Worm (Caenorhabditis elegans) whole organism, L3 larva: ENCODE results near the gene efr-3.

Experiments
- R02D3.7 ChIP-seq: fragments of 150-350 bp; optimal IDR thresholded peaks from 2 replicates; lab custom pipeline; 2014; ENCODE audit warnings: missing biosample characterization, missing genetic modification characterization
- aly-2 ChIP-seq: fragments of 150-350 bp; optimal IDR thresholded peaks from 2 replicates; lab custom pipeline; 2014; ENCODE audit warnings: missing biosample characterization, missing genetic modification characterization
- ceh-16 ChIP-seq: sonication (generic microtip); optimal IDR thresholded peaks from 2 replicates; lab custom pipeline; 2017; ENCODE audit warnings: missing biosample characterization, missing genetic modification characterization
- ceh-28 ChIP-seq: fragments of 150-350 bp; optimal IDR thresholded peaks from 2 replicates; lab custom pipeline; 2014; ENCODE audit warnings: missing biosample characterization, missing genetic modification reagents, missing genetic modification characterization
- ceh-82 ChIP-seq: fragments of 150-350 bp; optimal IDR thresholded peaks from 2 replicates; lab custom pipeline; 2014; ENCODE audit warnings: missing biosample characterization, missing genetic modification characterization
- ceh-9 ChIP-seq: sonication (generic microtip); optimal IDR thresholded peaks from 2 replicates; lab custom pipeline; 2018; ENCODE audit warnings: missing biosample characterization, missing genetic modification characterization
- daf-12 ChIP-seq: fragments of 150-350 bp; optimal IDR thresholded peaks from 2 replicates; lab custom pipeline; 2014; ENCODE audit warnings: missing biosample characterization, missing genetic modification reagents, missing genetic modification characterization
- egl-27 ChIP-seq: sonication (generic microtip); optimal IDR thresholded peaks from 4 replicates; lab custom pipeline; 2017; ENCODE audit warnings: missing biosample characterization, missing genetic modification reagents, missing genetic modification characterization
- elt-1 ChIP-seq: fragments of 150-350 bp; optimal IDR thresholded peaks from 2 replicates; lab custom pipeline; 2014; ENCODE audit warnings: missing biosample characterization, missing genetic modification characterization
- elt-2 ChIP-seq: sonication (generic microtip); optimal IDR thresholded peaks from 2 replicates; lab custom pipeline; 2016; ENCODE audit warnings: missing genetic modification reagents, mild to moderate bottlenecking, missing genetic modification characterization, missing compliant biosample characterization
- eor-1 ChIP-seq, 2 experiments: fragments of 150-350 bp; optimal IDR thresholded peaks; 2 replicates each; lab custom pipeline; 2014 to 2018; ENCODE audit warnings: missing biosample characterization in 2 of 2, missing genetic modification characterization in 2 of 2
- fkh-10 ChIP-seq: sonication (generic microtip); optimal IDR thresholded peaks from 2 replicates; lab custom pipeline; 2017; ENCODE audit warnings: missing biosample characterization, missing genetic modification reagents, missing genetic modification characterization
- fkh-2 ChIP-seq: fragments of 150-350 bp; optimal IDR thresholded peaks from 2 replicates; lab custom pipeline; 2014; ENCODE audit warnings: missing biosample characterization, missing genetic modification reagents, missing genetic modification characterization
- fos-1 ChIP-seq: fragments of 150-350 bp; optimal IDR thresholded peaks from 2 replicates; lab custom pipeline; 2014; ENCODE audit warnings: missing biosample characterization, missing genetic modification characterization
- hmg-11 ChIP-seq: sonication (generic microtip); optimal IDR thresholded peaks from 2 replicates; lab custom pipeline; 2016; ENCODE audit warnings: missing genetic modification characterization, missing compliant biosample characterization
- jun-1 ChIP-seq: fragments of 150-350 bp; optimal IDR thresholded peaks from 2 replicates; lab custom pipeline; 2014; ENCODE audit warnings: missing biosample characterization, missing genetic modification reagents, missing genetic modification characterization
- lin-15B ChIP-seq: fragments of 150-350 bp; optimal IDR thresholded peaks from 2 replicates; lab custom pipeline; 2014; ENCODE audit warnings: missing biosample characterization, missing genetic modification characterization
- lin-39 ChIP-seq: fragments of 150-350 bp; optimal IDR thresholded peaks from 2 replicates; lab custom pipeline; 2018; ENCODE audit warnings: missing biosample characterization, missing genetic modification reagents, missing genetic modification characterization
- lsy-12 ChIP-seq: sonication (generic microtip); optimal IDR thresholded peaks from 2 replicates; lab custom pipeline; 2016; ENCODE audit warnings: mild to moderate bottlenecking, missing genetic modification characterization, missing compliant biosample characterization
- mdl-1 ChIP-seq: fragments of 150-350 bp; optimal IDR thresholded peaks from 2 replicates; lab custom pipeline; 2014; ENCODE audit warnings: missing biosample characterization, missing genetic modification characterization
- mml-1 ChIP-seq: fragments of 150-350 bp; sonication (generic microtip); optimal IDR thresholded peaks from 3 replicates; lab custom pipeline; 2014; ENCODE audit warnings: missing biosample characterization, missing genetic modification characterization
- nfya-1 ChIP-seq: sonication (generic microtip); optimal IDR thresholded peaks from 2 replicates; lab custom pipeline; 2017; ENCODE audit warnings: missing genetic modification characterization, mild to moderate bottlenecking, missing compliant biosample characterization, antibody characterized with exemption, moderate library complexity; ENCODE audit not compliant: insufficient read depth
- nhr-12 ChIP-seq: fragments of 150-350 bp; optimal IDR thresholded peaks from 2 replicates; lab custom pipeline; 2014; ENCODE audit warnings: missing biosample characterization, missing genetic modification characterization
- nhr-23 ChIP-seq: fragments of 150-350 bp; optimal IDR thresholded peaks from 2 replicates; lab custom pipeline; 2014; ENCODE audit warnings: missing biosample characterization, missing genetic modification reagents, missing genetic modification characterization
- nhr-237 ChIP-seq: fragments of 150-350 bp; optimal IDR thresholded peaks from 2 replicates; lab custom pipeline; 2014; ENCODE audit warnings: missing biosample characterization, missing genetic modification characterization
- nhr-28 ChIP-seq: fragments of 150-350 bp; optimal IDR thresholded peaks from 2 replicates; lab custom pipeline; 2014; ENCODE audit warnings: missing biosample characterization, missing genetic modification characterization
- nhr-43 ChIP-seq: sonication (generic microtip); optimal IDR thresholded peaks from 2 replicates; lab custom pipeline; 2016; ENCODE audit warnings: mild to moderate bottlenecking, missing genetic modification characterization, missing compliant biosample characterization; ENCODE audit not compliant: poor library complexity, severe bottlenecking
- nhr-76 ChIP-seq: fragments of 150-350 bp; sonication (generic microtip); optimal IDR thresholded peaks from 5 replicates; lab custom pipeline; 2014; ENCODE audit warnings: missing biosample characterization, missing genetic modification characterization
- nhr-77 ChIP-seq: fragments of 150-350 bp; optimal IDR thresholded peaks from 2 replicates; lab custom pipeline; 2014; ENCODE audit warnings: missing biosample characterization, missing genetic modification characterization
- pha-4 ChIP-seq: fragments of 150-350 bp; optimal IDR thresholded peaks from 2 replicates; lab custom pipeline; 2014; ENCODE audit warnings: missing biosample characterization, missing genetic modification reagents, missing genetic modification characterization
- pqm-1 ChIP-seq: fragments of 150-350 bp; optimal IDR thresholded peaks from 2 replicates; lab custom pipeline; 2017; ENCODE audit warnings: missing biosample characterization, missing genetic modification characterization, inconsistent platforms
- skn-1 ChIP-seq: fragments of 150-350 bp; optimal IDR thresholded peaks from 2 replicates; lab custom pipeline; 2014; ENCODE audit warnings: missing biosample characterization, missing genetic modification characterization
- snpc-4 ChIP-seq: fragments of 150-350 bp; optimal IDR thresholded peaks from 2 replicates; lab custom pipeline; 2014; ENCODE audit warnings: missing biosample characterization, missing genetic modification characterization
- tbx-2 ChIP-seq: sonication (generic microtip); optimal IDR thresholded peaks from 2 replicates; lab custom pipeline; 2016; ENCODE audit warnings: mild to moderate bottlenecking, missing genetic modification characterization, missing compliant biosample characterization
- unc-39 ChIP-seq: sonication (generic microtip); optimal IDR thresholded peaks from 4 replicates; lab custom pipeline; 2017; ENCODE audit warnings: missing biosample characterization, missing genetic modification characterization
- unc-62 ChIP-seq: fragments of 150-350 bp; sonication (generic microtip); optimal IDR thresholded peaks from 4 replicates; lab custom pipeline; 2014; ENCODE audit warnings: missing biosample characterization, missing genetic modification reagents, missing genetic modification characterization
- zag-1 ChIP-seq: fragments of 150-350 bp; optimal IDR thresholded peaks from 2 replicates; lab custom pipeline; 2014; ENCODE audit warnings: missing biosample characterization, missing genetic modification characterization
- ztf-4 ChIP-seq: fragments of 150-350 bp; optimal IDR thresholded peaks from 2 replicates; lab custom pipeline; 2014; ENCODE audit warnings: missing biosample characterization, missing genetic modification characterization

The efr-3 gene

ce11 chrII:6328672-6329071 is 7.7 kb upstream of the efr-3 start:
- no peak for TF ChIP-seq lin-15B (tag; lab: Kevin White, UChicago)
- TF ChIP-seq unc-39 (tag; lab: Kevin White, UChicago): no peak
- TF ChIP-seq nfya-1 (tag; lab: Kevin White, UChicago): peak; percentile 8
- TF ChIP-seq fkh-2 (tag; lab: Kevin White, UChicago): no peak
- TF ChIP-seq zag-1: no peak
- peak; percentile 61 for TF ChIP-seq pha-4 (tag; lab: Kevin White, UChicago)
- TF ChIP-seq jun-1 (tag; lab: Kevin White, UChicago): peak; percentile 81
- TF ChIP-seq elt-2 (tag; lab: Kevin White, UChicago): peak; percentile 99
- TF ChIP-seq snpc-4 (tag; lab: Kevin White, UChicago): no peak
- TF ChIP-seq pqm-1 (tag; lab: Kevin White, UChicago): peak; percentile 96

ce11 chrII:6327317-6327716 is 6.4 kb upstream of the efr-3 start:
- TF ChIP-seq ceh-9 (tag; lab: Kevin White, UChicago) (no peak), ceh-82 (no peak), hmg-11 (tag; lab: Kevin White, UChicago) (no peak), tbx-2 (tag; lab: Kevin White, UChicago) (no peak), ztf-4 (tag; lab: Kevin White, UChicago) (no peak), nhr-43 (no peak), R02D3.7 (no peak), pha-4 (tag; lab: Kevin White, UChicago) (peak; percentile 41), unc-62 (GFP tag; lab: Kevin White, UChicago) (no peak), nhr-12 (tag; lab: Kevin White, UChicago) (no peak), nfya-1 (tag; lab: Kevin White, UChicago) (peak; percentile 4), nhr-237 (no peak), nhr-28 (tag; lab: Kevin White, UChicago) (no peak), lsy-12 (tag; lab: Kevin White, UChicago) (no peak), elt-2 (tag; lab: Kevin White, UChicago) (peak; percentile 99), lin-39 (no peak), nhr-76 (tag; lab: Kevin White, UChicago) (no peak), ceh-16 (tag; lab: Kevin White, UChicago) (no peak), nhr-23 (tag; lab: Kevin White, UChicago) (no peak), egl-27 (tag; lab: Kevin White, UChicago) (no peak), zag-1 (no peak), eor-1 (tag; optimal IDR thresholded peaks at IDR 0.05; lab: Kevin White, UChicago) (no peak), pqm-1 (tag; lab: Kevin White, UChicago) (peak; percentile 98), fkh-2 (tag; lab: Kevin White, UChicago) (no peak), fkh-10 (GFP tag; lab: Kevin White, UChicago) (no peak), mdl-1 (tag; lab: Kevin White, UChicago) (no peak), nhr-77 (tag; lab: Kevin White, UChicago) (no peak), jun-1 (tag; lab: Kevin White, UChicago) (peak; percentile 70), mml-1 (no peak), lin-15B (tag; lab: Kevin White, UChicago) (no peak), elt-1 (no peak), daf-12 (tag; lab: Kevin White, UChicago) (no peak), aly-2 (tag; lab: Kevin White, UChicago) (no peak), unc-39 (tag; lab: Kevin White, UChicago) (no peak), skn-1 (tag; lab: Kevin White, UChicago) (peak; percentile 39)

ce11 chrII:6324086-6324485 is 3.1 kb upstream of the efr-3 start, which contains the start of gene sma-6:
sma-6 (plus strand) TSS chrII:6324484.
- no peak for TF ChIP-seq nfya-1 (tag; lab: Kevin White, UChicago)
- peak; percentile 30 for TF ChIP-seq elt-2 (tag; lab: Kevin White, UChicago)
- TF ChIP-seq daf-12 (tag; lab: Kevin White, UChicago): no peak
- no peak for TF ChIP-seq fos-1 (tag; lab: Kevin White, UChicago)
- TF ChIP-seq nhr-23 (tag; lab: Kevin White, UChicago): peak; percentile 18
- no peak for TF ChIP-seq ceh-28 (tag; lab: Kevin White, UChicago)
- TF ChIP-seq, all 47 proteins: peak for 2
